Worm (Caenorhabditis elegans): ENCODE results near the gene unc-49.

The unc-49 gene

ce11 chrIII:10569246-10569645 lies 48.7 kb downstream of the unc-49 start:
- no peak for TF ChIP-seq unc-62 (GFP tag; optimal IDR thresholded peaks at IDR 0.05)

- no peak for TF ChIP-seq unc-62 (GFP tag; optimal IDR thresholded peaks at IDR 0.05)
Measured at ce11 chrIII:10575320-10575719, 54.8 kb downstream of the unc-49 start, which contains the start of gene Y45F3A.4. Y45F3A.4 (minus strand) TSS chrIII:10575420.

- no peak for TF ChIP-seq unc-62 (GFP tag; optimal IDR thresholded peaks at IDR 0.05)
Measured at ce11 chrIII:10577782-10578181, 57.2 kb downstream of the unc-49 start.

- no peak for TF ChIP-seq unc-62 (GFP tag; optimal IDR thresholded peaks at IDR 0.05)
Measured at ce11 chrIII:10578873-10579272, 58.3 kb downstream of the unc-49 start.

- TF ChIP-seq unc-62 (GFP tag; optimal IDR thresholded peaks at IDR 0.05): no peak
Measured at ce11 chrIII:10580206-10580605, 59.6 kb downstream of the unc-49 start.
